Fruit fly (Drosophila melanogaster) S2 (cell line): ENCODE measurements around the gene Cep97.

Experiments used
- CG8478 ChIP-seq: fragments of >200 bp; optimal IDR thresholded peaks from 2 replicates; lab custom pipeline; 2018
- CTCF ChIP-seq, 2 experiments: fragments of >200 bp; optimal IDR thresholded peaks; 2 replicates each; lab custom pipeline; 2018

DNA sequence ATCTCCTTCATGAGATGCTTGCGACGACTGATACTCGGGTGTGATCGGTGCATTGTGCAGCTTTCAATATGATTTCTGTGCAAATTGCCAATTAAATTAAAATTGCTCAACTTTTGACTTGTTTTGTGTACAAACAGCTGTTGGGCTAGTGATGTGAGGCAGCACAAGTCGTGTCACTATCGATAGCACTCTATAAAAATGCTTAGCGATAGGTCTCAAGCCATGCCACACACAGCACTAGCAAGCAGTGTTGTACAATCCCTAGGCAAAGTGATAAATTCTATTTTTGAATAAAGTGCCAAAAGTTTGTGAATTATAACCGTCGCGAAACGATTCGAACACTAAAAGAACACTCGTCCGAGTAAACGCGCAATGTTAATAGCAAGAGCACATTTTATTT, 4.8 kb downstream of the Cep97 start, which contains the start of gene CG31957:
- TF ChIP-seq CG8478 (lab: Kevin White, UChicago) (no peak), CTCF (optimal IDR thresholded peaks at IDR 0.05; lab: Kevin White, UChicago) (peak; percentile 35 to 45)
